Worm (Caenorhabditis elegans) whole organism, late embryonic: ENCODE data around the gene gst-21.
"Not testable (repeated sequence)": the region's sequence is repeated elsewhere in the genome, so short reads cannot be mapped to it uniquely, and the experiment has no call there.

Source experiments
- F13H6.1 ChIP-seq: sonication (generic microtip); optimal IDR thresholded peaks from 2 replicates; lab custom pipeline; 2016; ENCODE audit warnings: missing genetic modification characterization, missing compliant biosample characterization
- ama-1 ChIP-seq: fragments of 150-350 bp; optimal IDR thresholded peaks from 2 replicates; lab custom pipeline; 2014
- hlh-6 ChIP-seq: sonication (generic microtip); optimal IDR thresholded peaks from 2 replicates; lab custom pipeline; 2016; ENCODE audit warnings: missing genotype, missing genetic modification characterization, missing compliant biosample characterization

ce11 chrV:1713761-1714160, 18.1 kb downstream of the gst-21 start:
- TF ChIP-seq ama-1 (lab: Kevin White, UChicago); hlh-6 (tag; lab: Kevin White, UChicago); F13H6.1 (tag; lab: Kevin White, UChicago): not testable (repeated sequence)
